Worm (Caenorhabditis elegans) whole organism, dauer: ENCODE measurements around the gene ZK697.8.

ENCODE experiments used
- unc-62 ChIP-seq: sonication (generic microtip); optimal IDR thresholded peaks from 2 replicates; lab custom pipeline; 2017; ENCODE audit warnings: missing biosample characterization, missing genetic modification reagents, missing genetic modification characterization

ZK697.8 gene

DNA sequence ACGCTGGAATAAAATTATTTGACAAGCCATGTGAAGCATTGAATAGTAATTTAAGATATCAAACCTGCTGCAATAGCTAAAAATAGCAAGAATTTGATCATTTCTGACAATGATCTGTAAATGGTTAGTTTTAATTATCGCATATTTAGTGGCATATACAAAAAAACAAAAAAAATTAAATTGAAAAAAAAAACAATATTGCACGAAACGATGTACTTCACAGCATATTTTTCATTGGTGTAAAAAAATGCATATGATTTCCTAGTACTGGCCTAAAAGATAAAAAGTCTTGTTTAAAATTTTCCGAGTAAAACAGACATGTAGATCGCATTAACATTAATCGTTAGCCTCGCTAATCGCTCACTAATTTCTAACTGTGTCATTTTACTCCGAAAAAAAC lies at the start of gene ZK697.8:
ZK697.8 (minus strand) TSS at position 101 of the 400 bp plus-strand sequence.
- no peak for TF ChIP-seq unc-62 (GFP tag; lab: Kevin White, UChicago)

DNA sequence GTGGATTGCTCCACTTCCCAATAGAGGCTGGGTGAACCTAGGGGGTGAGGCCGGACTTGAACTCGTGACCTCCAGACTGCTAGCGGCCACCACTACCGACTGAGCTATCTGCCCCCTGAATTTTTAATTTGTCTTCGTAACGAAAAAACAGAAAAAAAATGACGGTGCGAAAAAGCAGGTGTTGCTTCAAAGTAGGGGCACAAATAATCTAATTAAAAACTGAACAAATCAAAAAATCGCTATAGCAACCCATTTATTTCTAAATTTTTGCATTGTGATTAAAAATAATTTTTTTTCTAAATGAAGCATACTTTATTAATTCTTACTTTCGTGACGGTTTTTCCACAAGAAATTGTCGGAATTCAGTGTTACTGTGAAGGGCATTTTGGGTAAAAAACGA lies 48.9 kb upstream of the ZK697.8 start, which contains the start of gene F36H9.10:
F36H9.10 (plus strand) TSS at position 301 of the 400 bp plus-strand sequence.
- TF ChIP-seq unc-62 (GFP tag; lab: Kevin White, UChicago) = no peak

DNA sequence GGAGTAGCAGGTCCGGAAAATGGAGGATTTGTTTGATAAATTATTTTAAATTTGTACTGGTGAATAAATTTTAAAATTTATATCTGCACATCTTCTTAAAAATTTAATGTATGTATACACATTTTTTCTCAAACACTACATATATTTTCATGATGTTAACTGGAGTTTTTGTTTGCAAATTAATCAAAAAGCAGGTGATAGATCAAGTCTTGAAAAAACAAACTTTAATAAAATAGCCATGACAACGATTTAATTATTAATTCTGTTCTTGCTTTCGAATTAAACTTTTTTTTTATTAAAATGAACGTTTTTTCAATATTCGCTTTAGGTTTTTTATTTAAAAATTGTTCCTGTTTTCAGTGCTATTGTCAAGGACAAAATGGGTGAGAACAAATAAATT lies 45.3 kb upstream of the ZK697.8 start, which contains the start of gene F36H9.1:
F36H9.1 (plus strand) TSS at position 301 of the 400 bp plus-strand sequence.
- TF ChIP-seq unc-62 (GFP tag; lab: Kevin White, UChicago) = no peak

DNA sequence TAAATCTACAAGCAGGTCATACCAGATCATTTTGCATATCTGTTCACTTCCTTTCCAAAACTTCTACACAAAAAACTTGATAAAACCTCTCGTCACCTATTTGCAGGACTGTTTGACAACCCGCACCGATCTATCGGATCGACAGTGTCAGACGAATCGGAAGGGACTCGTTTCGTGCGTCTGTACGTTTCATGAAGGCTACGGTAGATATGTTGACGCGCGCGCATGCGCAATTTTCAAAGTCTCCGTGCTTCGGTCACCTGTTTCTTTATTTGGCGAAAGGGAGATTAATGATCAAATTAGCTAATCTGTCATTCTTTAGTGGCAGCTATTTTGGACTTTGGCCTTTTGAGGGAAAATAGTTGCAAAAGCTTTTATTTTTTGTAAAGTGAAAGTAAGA lies 40.5 kb upstream of the ZK697.8 start:
- TF ChIP-seq unc-62 (GFP tag; lab: Kevin White, UChicago) = no peak

DNA sequence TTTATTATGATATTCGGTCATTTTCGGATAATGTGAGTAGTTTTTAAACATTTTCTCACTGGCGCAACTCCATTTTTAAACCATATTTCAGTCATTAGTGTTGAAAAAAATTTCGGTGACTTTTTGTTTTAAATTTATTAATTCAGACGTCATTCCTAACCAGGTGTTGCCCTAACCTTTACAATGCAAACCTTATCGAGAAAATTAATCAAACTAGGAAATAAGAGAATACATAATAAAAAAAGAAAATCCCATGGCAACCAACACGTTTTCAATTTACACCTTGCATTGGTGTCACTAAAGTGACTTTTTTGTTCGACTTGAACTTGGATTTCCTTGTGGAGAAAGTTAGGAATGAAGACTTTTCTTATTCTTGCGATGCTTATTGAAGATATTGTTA lies 39.2 kb upstream of the ZK697.8 start, which contains the start of gene F36H9.2:
F36H9.2 (plus strand) TSS at position 301 of the 400 bp plus-strand sequence.
- no peak for TF ChIP-seq unc-62 (GFP tag; lab: Kevin White, UChicago)

DNA sequence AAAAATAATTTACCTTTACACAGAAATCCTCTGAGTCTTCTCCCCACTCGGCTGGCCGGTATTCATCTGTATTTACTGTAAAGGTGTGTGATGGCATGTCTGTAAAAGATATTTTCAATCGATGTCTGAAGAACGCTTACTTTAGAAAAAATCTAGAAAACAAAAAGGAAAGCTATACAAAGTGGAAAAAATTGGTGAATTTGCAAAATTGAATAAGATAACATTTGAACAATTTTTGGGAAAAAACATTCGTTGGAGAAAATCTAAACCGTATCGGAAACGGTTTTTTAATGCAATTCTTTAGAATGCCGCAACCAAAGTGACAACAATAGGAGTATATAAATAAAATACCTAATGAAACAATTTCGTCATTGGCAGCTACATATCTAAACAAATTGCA lies 33.0 kb upstream of the ZK697.8 start, which contains the start of gene F36H9.5:
F36H9.5 (minus strand) TSS at position 101 of the 400 bp plus-strand sequence.
- no peak for TF ChIP-seq unc-62 (GFP tag; lab: Kevin White, UChicago)

DNA sequence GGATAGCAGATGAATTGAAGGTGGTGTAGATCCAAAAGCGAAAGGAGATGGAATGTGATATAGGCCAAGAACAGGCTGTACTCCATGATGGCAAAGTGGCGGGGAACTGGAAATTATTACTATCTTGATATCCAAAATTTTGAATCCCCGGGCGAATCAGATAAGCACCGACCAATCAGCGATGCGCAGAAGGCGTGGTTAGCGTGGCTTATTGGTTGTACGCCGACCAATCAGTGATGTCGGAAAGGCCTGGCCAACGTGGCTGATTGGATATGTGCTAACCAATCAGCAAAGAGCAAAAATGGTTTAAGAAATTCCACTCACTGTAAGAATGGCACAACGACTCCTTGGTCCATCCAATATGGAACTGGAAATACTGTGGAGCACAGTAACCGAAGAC lies 31.0 kb upstream of the ZK697.8 start:
- TF ChIP-seq unc-62 (GFP tag; lab: Kevin White, UChicago) = no peak

DNA sequence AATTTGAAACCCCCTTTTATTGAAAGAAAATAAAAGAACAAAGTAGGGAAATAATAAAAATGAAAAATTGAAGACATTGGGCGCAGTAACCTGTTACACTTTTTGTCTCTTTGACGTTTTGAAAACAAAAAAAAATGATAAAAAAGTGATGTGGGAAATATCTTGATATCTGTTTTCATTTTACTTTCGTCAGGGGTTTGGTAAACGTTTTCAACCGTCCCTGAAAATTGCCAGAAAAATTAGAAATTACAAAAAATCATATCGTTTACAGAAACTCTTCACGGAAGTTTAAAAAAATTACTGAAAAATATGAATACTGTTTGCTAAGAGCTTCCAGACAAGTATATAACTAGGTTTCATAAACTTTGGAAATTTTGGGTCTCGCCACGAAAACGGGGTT lies 30.2 kb upstream of the ZK697.8 start, which contains the start of gene F36H9.4:
F36H9.4 (minus strand) TSS at position 101 of the 400 bp plus-strand sequence.
- no peak for TF ChIP-seq unc-62 (GFP tag; lab: Kevin White, UChicago)

DNA sequence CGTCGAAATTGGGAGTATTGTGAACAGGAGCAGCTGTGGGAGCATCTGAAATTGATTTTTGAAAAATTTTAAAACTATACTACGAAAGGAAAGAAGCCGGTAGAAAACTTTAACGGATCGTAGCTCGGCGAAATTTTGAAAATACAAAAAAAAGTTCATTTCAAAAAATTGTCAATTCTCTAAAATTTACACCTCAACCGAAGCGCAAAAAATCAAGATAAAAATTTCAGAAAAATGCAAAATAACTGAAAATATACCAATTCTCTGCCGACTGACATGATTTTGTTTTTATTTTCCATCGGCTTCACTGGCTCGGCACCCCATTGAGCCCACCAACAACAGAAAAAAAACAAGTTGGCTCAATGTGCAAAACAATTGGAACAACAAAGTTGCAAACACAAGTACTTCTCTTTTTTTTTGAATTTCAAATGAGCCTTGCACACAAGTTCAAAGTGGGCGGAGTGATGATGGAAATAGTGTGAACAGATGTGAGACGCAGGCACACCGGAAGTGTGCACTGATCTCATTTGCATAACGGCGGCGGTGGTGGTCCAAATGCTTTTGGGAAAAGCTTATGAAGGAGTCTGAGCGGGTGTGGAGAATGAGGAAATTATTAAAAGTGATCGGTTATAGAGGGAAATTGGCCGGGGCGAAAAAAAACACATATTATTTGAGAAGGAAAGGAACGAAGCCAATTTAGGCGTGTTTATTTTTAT lies 26.1 kb upstream of the ZK697.8 start, which contains the start of gene F36H9.7:
F36H9.7 (minus strand) TSS at position 51 of the 716 bp plus-strand sequence.
- no peak for TF ChIP-seq unc-62 (GFP tag; lab: Kevin White, UChicago)

DNA sequence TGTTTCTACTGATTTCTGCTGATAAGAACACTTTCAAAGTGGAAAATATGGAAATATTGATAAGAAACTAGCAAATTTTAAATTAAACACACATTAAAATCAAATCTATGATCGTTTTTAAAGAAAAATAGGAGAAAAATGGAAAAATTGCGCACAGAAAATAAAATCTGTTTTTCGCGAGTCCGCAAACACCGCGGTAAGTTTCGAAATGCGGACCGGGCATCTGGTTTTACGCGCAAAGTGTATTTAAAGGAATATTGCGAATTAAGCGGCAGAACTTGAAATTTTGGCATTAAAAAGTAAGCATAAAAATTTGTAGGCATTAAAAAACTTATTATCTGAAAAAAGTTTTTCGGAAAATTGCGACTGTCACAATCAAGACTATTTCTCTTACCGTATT lies 24.2 kb upstream of the ZK697.8 start:
- no peak for TF ChIP-seq unc-62 (GFP tag; lab: Kevin White, UChicago)

DNA sequence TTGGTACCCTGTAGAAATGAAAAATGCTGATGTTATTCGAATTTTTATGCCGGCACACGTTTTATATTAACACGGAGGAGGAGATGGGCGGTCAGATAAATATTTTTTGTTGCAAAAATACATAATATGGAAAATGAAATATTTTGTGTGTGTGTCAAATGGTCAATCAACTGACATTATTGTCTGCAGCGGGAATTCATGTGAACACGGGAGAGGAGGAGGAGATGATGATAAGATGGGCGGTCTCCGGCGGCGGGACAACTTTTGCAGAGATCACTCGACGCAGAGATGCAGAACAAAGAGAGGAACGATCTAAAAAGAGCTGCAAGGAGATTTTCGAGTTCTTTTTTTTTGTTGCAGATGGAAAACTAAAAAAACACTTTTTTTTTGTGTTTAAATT lies 22.8 kb upstream of the ZK697.8 start, which contains the start of gene dhs-13:
dhs-13 (minus strand) TSS at position 8 of the 400 bp plus-strand sequence.
- no peak for TF ChIP-seq unc-62 (GFP tag; lab: Kevin White, UChicago)

DNA sequence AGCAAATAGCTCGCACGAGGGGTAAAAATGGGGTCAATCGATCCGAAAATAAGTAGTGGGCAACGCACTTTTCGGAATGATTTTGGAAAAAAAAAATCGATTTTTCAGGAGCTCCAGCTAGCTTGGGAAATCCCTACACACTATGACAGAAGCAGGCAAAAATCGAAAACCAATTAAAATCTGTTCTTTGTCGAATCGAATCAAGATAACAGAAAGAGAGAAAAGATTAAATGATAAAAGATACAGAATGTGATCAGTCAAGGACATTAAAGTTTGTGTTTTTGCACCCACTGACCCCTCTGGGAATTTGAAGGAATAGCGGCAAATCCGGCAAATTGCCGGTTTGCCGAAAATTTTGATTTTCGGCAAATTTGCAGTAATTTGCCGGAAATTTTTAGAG lies 18.5 kb upstream of the ZK697.8 start:
- no peak for TF ChIP-seq unc-62 (GFP tag; lab: Kevin White, UChicago)

DNA sequence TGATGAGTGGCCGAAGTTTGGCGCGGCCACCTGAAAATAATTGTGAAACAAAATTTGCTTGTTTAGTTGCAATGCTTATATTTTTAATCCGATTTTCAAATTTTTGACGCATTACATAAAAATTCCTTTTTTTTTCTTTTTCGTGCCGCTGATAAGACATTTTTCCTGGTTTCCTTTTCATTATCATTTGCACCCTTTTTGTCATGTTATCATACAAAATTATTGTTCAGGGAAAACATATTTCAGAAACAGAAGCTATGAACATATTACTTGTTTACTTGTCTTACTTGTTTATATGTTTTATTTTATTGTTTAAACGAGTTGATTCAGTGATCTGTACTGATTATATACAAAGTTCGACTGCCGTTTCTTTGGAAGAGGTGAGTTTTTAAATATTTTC lies 11.7 kb upstream of the ZK697.8 start, which contains the start of gene clec-205:
clec-205 (plus strand) TSS at position 212 of the 400 bp plus-strand sequence.
- TF ChIP-seq unc-62 (GFP tag; lab: Kevin White, UChicago) = no peak

DNA sequence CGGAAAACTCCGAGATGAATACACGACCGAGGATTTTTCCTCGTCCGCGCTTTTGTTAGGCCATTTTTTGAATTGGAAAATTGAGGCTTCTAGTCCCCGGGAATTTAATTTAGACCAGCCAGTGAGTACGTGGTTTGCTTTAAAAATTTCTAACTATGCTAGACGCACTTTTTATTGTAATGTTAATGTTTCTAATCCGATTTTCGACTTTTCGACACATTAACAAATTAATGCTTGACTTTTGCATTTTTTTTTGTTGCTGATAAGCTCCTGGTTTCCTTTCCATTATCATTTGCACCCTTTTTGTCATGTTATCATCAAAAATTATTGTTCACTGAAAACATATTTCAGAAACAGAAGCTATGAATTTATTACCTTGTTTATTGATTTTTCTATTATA lies 7.9 kb upstream of the ZK697.8 start, which contains the start of gene clec-204:
clec-204 (plus strand) TSS at position 301 of the 400 bp plus-strand sequence.
- TF ChIP-seq unc-62 (GFP tag; lab: Kevin White, UChicago) = no peak

DNA sequence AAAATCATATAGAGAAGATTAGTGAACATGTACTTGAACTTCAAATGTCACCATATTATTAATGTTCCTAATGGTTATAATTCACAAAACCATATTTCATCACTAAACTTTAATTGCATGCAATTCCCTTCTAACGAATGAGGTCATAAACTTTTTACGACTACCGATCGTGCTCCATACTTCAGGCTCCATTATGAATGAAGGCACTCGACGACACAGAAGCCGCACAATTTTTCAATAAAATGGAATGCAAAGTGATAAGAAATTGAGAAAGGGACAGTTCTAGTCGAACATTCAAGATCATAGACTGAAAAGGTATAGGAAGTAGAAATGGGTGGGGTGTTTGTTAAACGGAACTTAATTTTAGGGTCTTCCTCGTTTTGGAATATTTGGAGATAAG lies 7.1 kb upstream of the ZK697.8 start:
- no peak for TF ChIP-seq unc-62 (GFP tag; lab: Kevin White, UChicago)

DNA sequence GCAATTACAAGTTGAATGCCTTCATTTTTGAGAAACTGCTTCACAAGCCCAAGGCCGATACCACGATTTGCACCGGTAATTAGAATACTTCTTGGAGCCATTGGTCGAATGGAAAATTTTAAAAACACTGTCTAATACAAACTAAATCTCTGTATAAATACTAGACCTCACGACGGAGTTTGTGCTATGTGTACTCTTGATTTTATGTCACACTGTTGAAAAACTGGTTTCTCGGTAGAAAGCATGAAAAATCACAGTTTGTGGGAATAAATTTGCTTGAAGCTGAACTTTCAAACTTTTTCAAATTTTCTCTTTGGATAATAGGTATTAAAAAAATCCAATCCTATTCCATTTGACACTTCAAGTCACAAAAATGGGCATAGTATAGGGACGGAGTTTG lies 6.6 kb upstream of the ZK697.8 start, which contains the start of gene ZK697.14:
ZK697.14 (minus strand) TSS at position 101 of the 400 bp plus-strand sequence.
- TF ChIP-seq unc-62 (GFP tag; lab: Kevin White, UChicago) = no peak
